Fruit fly (Drosophila melanogaster) whole organism, embryonic: Measurements from ENCODE around the gene CG10570.

Experiments
- Bdp1 ChIP-seq: fragments of 200-800 bp; sonication (Bioruptor generic); optimal IDR thresholded peaks from 3 replicates; lab custom pipeline; 2016; ENCODE audit warnings: missing biosample characterization, missing genetic modification characterization
- CG12071 ChIP-seq: fragments of 200-800 bp; sonication (Bioruptor generic); optimal IDR thresholded peaks from 3 replicates; lab custom pipeline; 2018; ENCODE audit warnings: missing biosample characterization, mild to moderate bottlenecking, missing genetic modification characterization
- CG13296 ChIP-seq: fragments of 200-800 bp; sonication (Bioruptor generic); optimal IDR thresholded peaks from 3 replicates; lab custom pipeline; 2018; ENCODE audit warnings: missing biosample characterization, mild to moderate bottlenecking, missing genetic modification characterization
- CG15601 ChIP-seq: fragments of 200-800 bp; sonication (Bioruptor generic); optimal IDR thresholded peaks from 3 replicates; lab custom pipeline; 2019; ENCODE audit warnings: missing biosample characterization, mild to moderate bottlenecking, missing genetic modification characterization, moderate library complexity
- CG1647 ChIP-seq: fragments of 200-800 bp; sonication (Bioruptor generic); optimal IDR thresholded peaks from 3 replicates; lab custom pipeline; 2016; ENCODE audit warnings: missing biosample characterization, missing genetic modification characterization
- CG2129 ChIP-seq: fragments of 200-800 bp; sonication (Bioruptor generic); IDR thresholded peaks from 2 replicates; pipeline ENCODE4 v1.3.6; 2022; ENCODE audit warnings: missing biosample characterization, missing genetic modification characterization; ENCODE audit not compliant: partially characterized antibody
- CG2875 ChIP-seq: fragments of 200-800 bp; sonication (Bioruptor generic); optimal IDR thresholded peaks from 2 replicates; lab custom pipeline; 2017; ENCODE audit warnings: missing biosample characterization, mild to moderate bottlenecking, missing genetic modification characterization, missing genetic modification reagents
- CG34224 ChIP-seq: fragments of 200-800 bp; sonication (Bioruptor generic); IDR thresholded peaks from 3 replicates; pipeline ENCODE4 v1.3.6; 2022; ENCODE audit warnings: missing biosample characterization, missing genetic modification characterization; ENCODE audit not compliant: partially characterized antibody
- CG4424 ChIP-seq: fragments of 200-800 bp; sonication (Bioruptor generic); optimal IDR thresholded peaks from 3 replicates; lab custom pipeline; 2016; ENCODE audit warnings: missing biosample characterization, missing genetic modification characterization
- CG7987 ChIP-seq: fragments of 200-800 bp; sonication (Bioruptor generic); optimal IDR thresholded peaks from 2 replicates; lab custom pipeline; 2018; ENCODE audit warnings: missing biosample characterization, mild to moderate bottlenecking, missing genetic modification characterization, moderate library complexity
- CG8924 ChIP-seq: fragments of 200-800 bp; optimal IDR thresholded peaks from 3 replicates; lab custom pipeline; 2019; ENCODE audit warnings: missing biosample characterization, mild to moderate bottlenecking, missing genetic modification characterization, moderate library complexity
- CoRest ChIP-seq: fragments of 200-800 bp; sonication (Bioruptor generic); optimal IDR thresholded peaks from 3 replicates; lab custom pipeline; 2018; ENCODE audit warnings: missing biosample characterization, mild to moderate bottlenecking, missing genetic modification characterization, moderate library complexity
- Deaf1 ChIP-seq: fragments of 200-800 bp; optimal IDR thresholded peaks from 3 replicates; lab custom pipeline; 2019; ENCODE audit warnings: missing biosample characterization, mild to moderate bottlenecking, missing genetic modification characterization, moderate library complexity
- Dll ChIP-seq: fragments of 200-800 bp; sonication (Bioruptor generic); IDR thresholded peaks from 4 replicates; pipeline ENCODE4 v1.3.6; 2022; ENCODE audit warnings: missing biosample characterization, missing genetic modification characterization; ENCODE audit not compliant: partially characterized antibody
- Fer3 ChIP-seq: fragments of 200-800 bp; sonication (Bioruptor generic); optimal IDR thresholded peaks from 2 replicates; lab custom pipeline; 2018; ENCODE audit warnings: missing biosample characterization, mild to moderate bottlenecking, missing genetic modification characterization, moderate library complexity
- GATAe ChIP-seq: fragments of 200-800 bp; sonication (Bioruptor generic); conservative IDR thresholded peaks from 2 replicates; pipeline ENCODE4 v1.3.6; 2022; ENCODE audit warnings: missing biosample characterization, missing genetic modification characterization
- HHEX ChIP-seq: fragments of 200-800 bp; sonication (Bioruptor generic); optimal IDR thresholded peaks from 3 replicates; lab custom pipeline; 2017; ENCODE audit warnings: missing biosample characterization, mild to moderate bottlenecking, missing genetic modification characterization, missing genetic modification reagents
- Jarid2 ChIP-seq: fragments of 200-800 bp; sonication (Bioruptor generic); optimal IDR thresholded peaks from 3 replicates; lab custom pipeline; 2017; ENCODE audit warnings: mild to moderate bottlenecking, missing biosample characterization, missing genetic modification reagents, missing genetic modification characterization
- NC2β ChIP-seq: fragments of 200-800 bp; sonication (Bioruptor generic); optimal IDR thresholded peaks from 2 replicates; lab custom pipeline; 2016; ENCODE audit warnings: missing biosample characterization, missing genetic modification characterization
- Nf-YA ChIP-seq: fragments of 200-800 bp; sonication (Bioruptor generic); IDR thresholded peaks from 2 replicates; pipeline ENCODE4 v1.3.6; 2022; ENCODE audit warnings: missing biosample characterization, missing genetic modification characterization
- Nf-YB ChIP-seq: fragments of 200-800 bp; sonication (Bioruptor generic); optimal IDR thresholded peaks from 3 replicates; lab custom pipeline; 2019; ENCODE audit warnings: missing biosample characterization, mild to moderate bottlenecking, missing genetic modification characterization, moderate library complexity
- Nf-YC ChIP-seq: fragments of 200-800 bp; optimal IDR thresholded peaks from 3 replicates; lab custom pipeline; 2019; ENCODE audit warnings: missing biosample characterization, mild to moderate bottlenecking, missing genetic modification characterization, moderate library complexity
- Ptx1 ChIP-seq: fragments of 200-800 bp; sonication (Bioruptor generic); IDR thresholded peaks from 2 replicates; pipeline ENCODE4 v1.3.6; 2022; ENCODE audit warnings: missing biosample characterization, missing genetic modification characterization
- Trl ChIP-seq, 3 experiments: fragments of >200 bp in 2 of 3; fragments of 200-800 bp in 1 of 3; sonication (Bioruptor generic) in 1 of 3; optimal IDR thresholded peaks; 2 replicates in 1 of 3; 3 replicates in 2 of 3; lab custom pipeline; 2016 to 2017; ENCODE audit warnings: missing biosample characterization in 1 of 3, missing genetic modification characterization in 1 of 3
- chinmo ChIP-seq: fragments of 200-800 bp; sonication (Bioruptor generic); IDR thresholded peaks from 4 replicates; pipeline ENCODE4 v1.3.6; 2022; ENCODE audit warnings: missing biosample characterization, missing genetic modification characterization; ENCODE audit not compliant: partially characterized antibody
- chm ChIP-seq: fragments of 200-800 bp; sonication (Bioruptor generic); IDR thresholded peaks from 2 replicates; pipeline ENCODE4 v1.3.6; 2022; ENCODE audit warnings: missing biosample characterization, missing genetic modification characterization
- exex ChIP-seq: fragments of 200-800 bp; sonication (Bioruptor generic); optimal IDR thresholded peaks from 4 replicates; lab custom pipeline; 2018; ENCODE audit warnings: missing biosample characterization, mild to moderate bottlenecking, missing genetic modification characterization, moderate library complexity
- grn ChIP-seq: fragments of 200-800 bp; sonication (Bioruptor generic); optimal IDR thresholded peaks from 3 replicates; lab custom pipeline; 2017; ENCODE audit warnings: missing biosample characterization, missing genetic modification characterization
- ham ChIP-seq: fragments of 200-800 bp; sonication (Bioruptor generic); IDR thresholded peaks from 2 replicates; pipeline ENCODE4 v1.3.6; 2022; ENCODE audit warnings: missing biosample characterization, missing genetic modification characterization
- peb ChIP-seq: fragments of 200-800 bp; sonication (Bioruptor generic); IDR thresholded peaks from 2 replicates; pipeline ENCODE4 v1.3.6; 2022; ENCODE audit warnings: missing biosample characterization, missing genetic modification characterization
- pnt ChIP-seq: fragments of 200-800 bp; sonication (Bioruptor generic); optimal IDR thresholded peaks from 3 replicates; lab custom pipeline; 2016; ENCODE audit warnings: missing biosample characterization, missing genetic modification characterization
- sr ChIP-seq: fragments of 200-800 bp; sonication (Bioruptor generic); IDR thresholded peaks from 3 replicates; pipeline ENCODE4 v1.3.6; 2022; ENCODE audit warnings: missing biosample characterization, missing genetic modification characterization
- sug ChIP-seq: fragments of 200-800 bp; optimal IDR thresholded peaks from 2 replicates; lab custom pipeline; 2019; ENCODE audit warnings: missing biosample characterization, mild to moderate bottlenecking, missing genetic modification characterization, moderate library complexity
- tap ChIP-seq: fragments of 200-800 bp; optimal IDR thresholded peaks from 3 replicates; lab custom pipeline; 2019; ENCODE audit warnings: missing biosample characterization, mild to moderate bottlenecking, missing genetic modification characterization, moderate library complexity
- usp ChIP-seq: fragments of >200 bp; optimal IDR thresholded peaks from 2 replicates; lab custom pipeline; 2017; ENCODE audit warnings: missing biosample characterization, missing genetic modification characterization

The CG10570 gene

dm6 chr2L:18795917-18796402 lies 15.1 kb downstream of the CG10570 start (continued):
- TF ChIP-seq exex (tag; lab: Kevin White, UChicago) = peak; percentile 13
- TF ChIP-seq CG1647 (GFP tag; lab: Kevin White, UChicago) = no peak
- peak; percentile 25; the same call in 1 of the 2 replicates for TF ChIP-seq chm (GFP tag; lab: Robert Waterston, UW)
- peak; percentile 99 for TF ChIP-seq Nf-YC (tag; lab: Kevin White, UChicago)
- TF ChIP-seq chinmo (GFP tag; lab: Robert Waterston, UW) = peak; percentile 80; the same call in 1 of the 4 replicates
- peak; percentile 45; the same call in 1 of the 2 replicates for TF ChIP-seq ham (GFP tag; lab: Robert Waterston, UW)
- TF ChIP-seq sr (GFP tag; lab: Robert Waterston, UW) = peak; percentile 67; the same call in 2 of the 3 replicates
- no peak for TF ChIP-seq Bdp1
- TF ChIP-seq CG12071 = peak; percentile 23
- TF ChIP-seq Jarid2 (GFP tag; lab: Kevin White, UChicago) = peak; percentile 29
- TF ChIP-seq peb (GFP tag; lab: Robert Waterston, UW) = no peak
- peak; percentile 91 for TF ChIP-seq grn (GFP tag; lab: Kevin White, UChicago)
- TF ChIP-seq GATAe (GFP tag; lab: Robert Waterston, UW) = peak; percentile 73
- TF ChIP-seq NC2β (GFP tag; lab: Kevin White, UChicago) = no peak
- TF ChIP-seq Nf-YA (GFP tag; lab: Robert Waterston, UW) = peak; percentile 83
- peak; percentile 54; the same call in 2 of the 4 replicates for TF ChIP-seq Dll
- peak; percentile 78 for TF ChIP-seq Deaf1 (tag; lab: Kevin White, UChicago)
- TF ChIP-seq tap (tag; lab: Kevin White, UChicago) = no peak
- TF ChIP-seq pnt (GFP tag; lab: Kevin White, UChicago) = no peak
- TF ChIP-seq CG8924 (tag; lab: Kevin White, UChicago) = no peak
- TF ChIP-seq CG34224 = peak; percentile 40; the same call in 2 of the 3 replicates
- TF ChIP-seq CoRest (tag; lab: Kevin White, UChicago) = peak; percentile 6
- peak; percentile 87 to 94 for TF ChIP-seq Trl (optimal IDR thresholded peaks at IDR 0.05; lab: Kevin White, UChicago)
- TF ChIP-seq Trl (GFP tag; optimal IDR thresholded peaks at IDR 0.05; lab: Kevin White, UChicago) = peak; percentile 15
- no peak for TF ChIP-seq Fer3 (tag; lab: Kevin White, UChicago)
- peak; percentile 35 for TF ChIP-seq sug (tag; lab: Kevin White, UChicago)
- TF ChIP-seq, all 482 proteins: peak for 28

- TF ChIP-seq Nf-YC (tag; lab: Kevin White, UChicago) = peak; percentile 58
- peak; percentile 85 for TF ChIP-seq Nf-YB
- TF ChIP-seq CG4424 = no peak
These were observed 17.8 kb downstream of the CG10570 start for dm6 chr2L:18793243-18793642.

DNA sequence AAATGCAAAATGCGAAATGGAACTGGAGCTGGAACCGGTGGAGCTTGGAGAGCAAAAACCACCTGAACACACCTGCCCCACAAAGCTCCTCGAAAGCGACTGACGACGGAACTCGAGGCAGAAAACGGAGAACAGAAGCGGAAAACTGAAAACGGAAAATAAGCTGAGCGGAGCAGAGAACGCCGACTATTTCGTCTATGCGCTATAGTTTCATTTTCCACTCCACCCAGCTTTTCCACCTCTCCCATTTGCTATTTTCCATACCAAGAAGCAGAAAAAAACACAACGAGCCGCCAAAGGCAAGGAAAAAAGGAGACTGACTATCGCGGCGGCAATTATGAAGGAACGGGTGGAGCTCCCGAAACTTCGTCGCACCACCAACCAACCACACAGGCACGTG lies 18.2 kb downstream of the CG10570 start, which contains the start of gene ham:
ham (minus strand) TSS at position 101 of the 400 bp plus-strand sequence.
- no peak for TF ChIP-seq CG13296
- TF ChIP-seq HHEX (GFP tag; lab: Kevin White, UChicago) = no peak
- no peak for TF ChIP-seq CG2129
- no peak for TF ChIP-seq CG15601 (tag; lab: Kevin White, UChicago)
- no peak for TF ChIP-seq usp
- TF ChIP-seq Nf-YA (GFP tag; lab: Robert Waterston, UW) = no peak
- TF ChIP-seq Ptx1 (GFP tag; lab: Robert Waterston, UW) = no peak
- TF ChIP-seq chinmo (GFP tag; lab: Robert Waterston, UW) = no peak
- no peak for TF ChIP-seq CG2875
- TF ChIP-seq CG7987 (GFP tag; lab: Kevin White, UChicago) = no peak
